Worm (Caenorhabditis elegans): ENCODE results near the gene W02B12.11.
A peak's percentile ranks its signal among the peaks of the same experiment; 100 is the strongest.

The W02B12.11 gene

DNA sequence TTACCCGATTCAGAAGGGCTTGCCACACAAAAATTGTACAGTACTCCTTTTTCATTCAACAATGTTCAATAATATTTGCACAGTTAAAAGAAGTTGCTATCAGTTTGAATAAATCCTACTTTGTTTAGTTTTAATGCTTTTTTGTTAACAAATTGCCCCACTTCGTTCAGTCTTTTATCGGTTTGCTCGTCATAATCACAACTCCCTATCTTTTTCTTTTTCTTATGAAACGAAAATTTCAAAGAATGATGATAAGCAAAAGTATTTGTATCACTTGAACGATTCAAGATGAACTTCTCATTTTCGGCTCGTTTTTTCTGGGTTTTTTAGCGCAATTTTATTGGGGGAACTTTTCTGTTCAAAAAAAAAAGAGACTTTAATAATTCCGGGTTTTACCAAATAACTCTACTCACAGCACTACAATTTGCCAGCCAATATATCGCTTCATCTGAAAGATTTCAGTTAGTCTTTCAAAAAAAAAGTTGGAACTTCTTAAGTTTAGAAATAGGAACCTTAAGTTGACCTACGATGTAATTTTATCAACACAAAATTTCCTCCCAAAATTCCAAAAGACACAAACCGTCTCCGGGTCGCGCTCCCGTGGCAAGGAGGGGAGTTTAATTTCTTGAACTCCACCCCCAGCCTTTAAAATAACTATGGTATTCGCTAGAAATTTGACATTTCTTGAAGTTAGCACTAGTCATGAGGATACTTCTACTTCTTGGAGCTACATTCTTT lies 48.9 kb upstream of the W02B12.11 start, which contains the start of gene C05D12.3:
TSS of gene C05D12.3 (plus strand) at position 688 of the 738 bp plus-strand sequence.
- no peak for TF ChIP-seq nhr-120 (GFP tag; IDR thresholded peaks at IDR 0.05)
- TF ChIP-seq nhr-80 (tag; optimal IDR thresholded peaks at IDR 0.05), result peak; percentile 33

DNA sequence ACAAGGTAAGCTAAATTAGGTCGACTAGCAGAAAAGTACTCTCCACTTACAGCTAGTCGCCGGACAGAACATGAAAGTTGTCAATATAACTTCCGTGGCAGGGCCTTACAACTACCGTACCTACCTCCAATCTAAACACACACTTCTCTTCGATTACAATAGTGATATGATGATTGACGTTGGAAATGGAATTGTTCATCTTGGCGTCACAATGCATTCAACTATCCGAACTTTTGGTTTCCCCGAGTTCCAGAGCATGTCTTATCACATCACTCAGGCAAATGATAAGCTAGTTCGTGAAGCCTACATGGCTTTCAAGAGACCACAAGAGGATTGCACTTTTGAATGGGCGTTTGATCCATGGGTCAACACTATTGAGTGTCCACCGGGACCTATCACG lies 46.3 kb upstream of the W02B12.11 start:
- peak; percentile 27 for TF ChIP-seq atf-7 (tag; optimal IDR thresholded peaks at IDR 0.05)
- no peak for TF ChIP-seq rpc-1 (optimal IDR thresholded peaks at IDR 0.05)
- TF ChIP-seq rpc-1 (tag; optimal IDR thresholded peaks at IDR 0.05), result no peak
- TF ChIP-seq attf-6 (GFP tag; IDR thresholded peaks at IDR 0.05), result no peak
- no peak for TF ChIP-seq mxl-1 (tag; optimal IDR thresholded peaks at IDR 0.05)
- no peak for TF ChIP-seq lsy-27 (tag; optimal IDR thresholded peaks at IDR 0.05; ENCODE audit: borderline replicate concordance, insufficient read depth)
- TF ChIP-seq hrde-1 (tag; optimal IDR thresholded peaks at IDR 0.05; ENCODE audit: borderline replicate concordance), result no peak
- TF ChIP-seq dox-1 (GFP tag; IDR thresholded peaks at IDR 0.05), result 0 out of 2 replicates have a peak, but pooled peaks have one; percentile 41
- TF ChIP-seq let-607 (tag; optimal IDR thresholded peaks at IDR 0.05), result peak in 1 of 2 experiments; percentile 15
- TF ChIP-seq nhr-80 (tag; optimal IDR thresholded peaks at IDR 0.05), result peak; percentile 91
- peak; percentile 47 for TF ChIP-seq ets-4 (GFP tag; optimal IDR thresholded peaks at IDR 0.05)
- TF ChIP-seq ztf-22 (GFP tag; optimal IDR thresholded peaks at IDR 0.05), result no peak
- no peak for TF ChIP-seq Y67H2A.10 (GFP tag; conservative IDR thresholded peaks at IDR 0.05)
- TF ChIP-seq zfh-2 (GFP tag; conservative IDR thresholded peaks at IDR 0.05), result no peak
- TF ChIP-seq rcor-1 (GFP tag; IDR thresholded peaks at IDR 0.05), result no peak
- no peak for TF ChIP-seq dpl-1 (GFP tag; optimal IDR thresholded peaks at IDR 0.05)
- no peak for TF ChIP-seq nfya-1 (tag; optimal IDR thresholded peaks at IDR 0.05; ENCODE audit: borderline replicate concordance, insufficient read depth)
- no peak for TF ChIP-seq let-526 (GFP tag; IDR thresholded peaks at IDR 0.05)
- no peak for TF ChIP-seq T26A5.8 (tag; optimal IDR thresholded peaks at IDR 0.05)
- no peak for TF ChIP-seq athp-1 (tag; optimal IDR thresholded peaks at IDR 0.05)
- no peak for TF ChIP-seq fkh-3 (tag; optimal IDR thresholded peaks at IDR 0.05)

ce11 chrII:11428599-11428998 lies 45.1 kb upstream of the W02B12.11 start:
- peak; percentile 48 for TF ChIP-seq nhr-80 (tag; optimal IDR thresholded peaks at IDR 0.05)
- no peak for TF ChIP-seq Y56A3A.18 (GFP tag; IDR thresholded peaks at IDR 0.05)

DNA sequence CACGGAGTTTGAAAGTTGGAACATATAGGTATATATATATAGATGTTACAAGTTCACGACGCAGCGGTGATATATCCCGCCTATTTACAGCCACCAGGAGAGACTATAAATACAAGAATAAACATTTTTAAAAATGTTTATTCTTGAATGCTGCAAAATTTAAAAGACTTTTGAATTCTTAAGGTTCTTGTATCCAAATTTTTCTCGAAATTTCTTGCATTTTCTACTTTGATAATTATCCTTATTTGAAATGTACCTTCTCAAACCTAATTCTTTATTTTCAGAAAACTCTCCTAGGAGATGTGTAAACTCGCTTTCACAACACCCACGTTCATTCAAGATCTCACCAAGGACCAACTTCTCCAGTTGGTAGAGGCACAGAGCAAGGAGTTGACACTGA lies 42.1 kb upstream of the W02B12.11 start, which contains the start of gene C05D12.4:
TSS of gene C05D12.4 (plus strand) at position 301 of the 400 bp plus-strand sequence.
- TF ChIP-seq ztf-3 (GFP tag; optimal IDR thresholded peaks at IDR 0.05), result no peak
- no peak for TF ChIP-seq egl-18 (GFP tag; IDR thresholded peaks at IDR 0.05)
- TF ChIP-seq lag-1 (GFP tag; IDR thresholded peaks at IDR 0.05), result no peak
- TF ChIP-seq pha-4 (tag; optimal IDR thresholded peaks at IDR 0.05), result no peak
- TF ChIP-seq K11D2.4 (GFP tag; IDR thresholded peaks at IDR 0.05), result no peak
- no peak for TF ChIP-seq ceh-79 (tag; optimal IDR thresholded peaks at IDR 0.05)
- TF ChIP-seq ceh-100 (GFP tag; IDR thresholded peaks at IDR 0.05), result no peak
- no peak for TF ChIP-seq snpc-4 (GFP tag; optimal IDR thresholded peaks at IDR 0.05)
- TF ChIP-seq snpc-4 (tag; optimal IDR thresholded peaks at IDR 0.05), result no peak
- TF ChIP-seq egl-44 (GFP tag; IDR thresholded peaks at IDR 0.05), result no peak
